ENCODE assay signal across 3 worm cellular contexts in the genomic region with DNA sequence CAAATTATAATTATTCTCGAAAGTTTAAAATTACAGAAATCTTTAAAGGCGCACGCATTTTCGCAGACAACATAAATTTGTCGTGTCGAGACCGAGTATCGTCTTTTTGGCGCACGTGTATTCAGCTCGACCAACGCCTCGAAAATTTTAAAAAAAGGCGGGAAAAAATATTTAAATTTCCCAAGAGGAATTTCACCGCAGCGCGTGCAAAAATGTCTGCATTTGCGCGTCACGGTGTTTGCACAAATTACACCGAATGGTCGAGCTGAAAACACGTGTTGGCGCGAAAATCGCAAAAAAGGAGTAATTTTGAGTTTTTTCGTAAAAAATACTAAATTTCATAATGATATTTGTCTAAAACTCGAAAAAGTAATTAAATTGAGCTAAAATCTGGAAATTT.
A peak's percentile ranks its signal among the peaks of the same experiment; 100 is the strongest.
TF ChIP-seq lines count a peak whose summit lies in the region.

No protein-coding gene starts in this region.

TF ChIP-seq in whole organism, L4 larva, 104 proteins besides CTCF, POLR2A, EP300 and RAD21:
- no peak for TF ChIP-seq lin-15B (tag; optimal IDR thresholded peaks at IDR 0.05; lab: Kevin White, UChicago)
- peak; percentile 38; the same call in 1 of the 2 replicates for TF ChIP-seq lin-38 (GFP tag; IDR thresholded peaks at IDR 0.05; lab: Robert Waterston, UW)
TF ChIP-seq in whole organism, L4 larva: peak in this region for 1.

TF ChIP-seq in whole organism, early embryonic, 17 proteins besides CTCF, POLR2A, EP300 and RAD21:
- no peak for TF ChIP-seq tra-4 (tag; optimal IDR thresholded peaks at IDR 0.05; lab: Kevin White, UChicago)
- TF ChIP-seq pes-1 (GFP tag; IDR thresholded peaks at IDR 0.05; lab: Robert Waterston, UW): 0 out of 2 replicates have a peak, but pooled peaks have one; percentile 11
- TF ChIP-seq sea-1 (GFP tag; conservative IDR thresholded peaks at IDR 0.05; lab: Robert Waterston, UW): no peak
- TF ChIP-seq F13C5.2 (tag; optimal IDR thresholded peaks at IDR 0.05; lab: Kevin White, UChicago): no peak

TF ChIP-seq in whole organism, young adult, 124 proteins besides CTCF, POLR2A, EP300 and RAD21:
- TF ChIP-seq ceh-91 (GFP tag; IDR thresholded peaks at IDR 0.05; lab: Robert Waterston, UW) (peak; percentile 32; the same call in 1 of the 2 replicates), lir-1 (GFP tag; conservative IDR thresholded peaks at IDR 0.05; lab: Robert Waterston, UW) (no peak), F49E8.2 (tag; optimal IDR thresholded peaks at IDR 0.05; lab: Kevin White, UChicago; ENCODE audit: insufficient read depth) (no peak), snpc-4 (GFP tag; optimal IDR thresholded peaks at IDR 0.05; lab: Kevin White, UChicago) (no peak), snpc-4 (tag; optimal IDR thresholded peaks at IDR 0.05; lab: Kevin White, UChicago) (peak in 1 of 4 experiments; percentile 22), lin-54 (GFP tag; optimal IDR thresholded peaks at IDR 0.05; lab: Kevin White, UChicago) (peak; percentile 15), him-1 (tag; optimal IDR thresholded peaks at IDR 0.05; lab: Kevin White, UChicago) (peak; percentile 32), tlf-1 (GFP tag; optimal IDR thresholded peaks at IDR 0.05; lab: Kevin White, UChicago) (peak; percentile 34), bed-2 (GFP tag; IDR thresholded peaks at IDR 0.05; lab: Robert Waterston, UW) (no peak), dpl-1 (GFP tag; optimal IDR thresholded peaks at IDR 0.05; lab: Kevin White, UChicago) (peak; percentile 30), hlh-26 (GFP tag; conservative IDR thresholded peaks at IDR 0.05; lab: Robert Waterston, UW) (no peak), madf-6 (GFP tag; IDR thresholded peaks at IDR 0.05; lab: Robert Waterston, UW) (peak; percentile 71), madf-8 (GFP tag; conservative IDR thresholded peaks at IDR 0.05; lab: Robert Waterston, UW) (0 out of 2 replicates have a peak, but pooled peaks have one; percentile 38), xnd-1 (tag; optimal IDR thresholded peaks at IDR 0.05; lab: Kevin White, UChicago) (peak; percentile 67), aptf-2 (GFP tag; conservative IDR thresholded peaks at IDR 0.05; lab: Robert Waterston, UW) (peak; percentile 84), efl-1 (GFP tag; optimal IDR thresholded peaks at IDR 0.05; lab: Kevin White, UChicago) (peak; percentile 71), ceh-40 (GFP tag; IDR thresholded peaks at IDR 0.05; lab: Robert Waterston, UW) (no peak), F33H1.4 (GFP tag; IDR thresholded peaks at IDR 0.05; lab: Robert Waterston, UW) (peak; percentile 42), ztf-18 (tag; optimal IDR thresholded peaks at IDR 0.05; lab: Kevin White, UChicago) (no peak), lsl-1 (GFP tag; optimal IDR thresholded peaks at IDR 0.05; lab: Kevin White, UChicago) (peak; percentile 59), attf-6 (GFP tag; IDR thresholded peaks at IDR 0.05; lab: Robert Waterston, UW) (peak; percentile 33; the same call in 1 of the 2 replicates)
TF ChIP-seq in whole organism, young adult: peak in this region for 14.

Comparison
In these comparisons a context has a peak if more than half of its experiments do, and no peak if none do; other contexts are left out.
1. Of the 7 proteins assayed by ChIP-seq in both whole organism, young adult and whole organism, L4 larva: peak only in whole organism, young adult: dpl-1; only in whole organism, L4 larva: none; in both: none; in neither: 5; mixed calls (peak in some experiments, not most) for 1.